Worm (Caenorhabditis elegans) whole organism, mixed stage, embryonic: ENCODE results near the gene Y59A8A.8.

Source experiments
- ces-1 ChIP-seq: fragments of 150-350 bp; optimal IDR thresholded peaks from 2 replicates; lab custom pipeline; 2014; ENCODE audit warnings: missing biosample characterization, missing genetic modification reagents, missing genetic modification characterization
- drap-1 ChIP-seq: fragments of 200-800 bp; sonication (Bioruptor generic); optimal IDR thresholded peaks from 3 replicates; lab custom pipeline; 2018; ENCODE audit warnings: mild to moderate bottlenecking, missing genetic modification characterization, missing compliant biosample characterization
- elt-1 ChIP-seq: sonication (generic microtip); optimal IDR thresholded peaks from 2 replicates; lab custom pipeline; 2017; ENCODE audit warnings: missing genetic modification characterization, mild to moderate bottlenecking, missing compliant biosample characterization, antibody characterized with exemption, moderate library complexity, borderline replicate concordance; ENCODE audit not compliant: insufficient read depth
- elt-3 ChIP-seq: fragments of 150-350 bp; optimal IDR thresholded peaks from 2 replicates; lab custom pipeline; 2014; ENCODE audit warnings: missing biosample characterization, missing genetic modification characterization
- lsy-2 ChIP-seq: fragments of 150-350 bp; optimal IDR thresholded peaks from 2 replicates; lab custom pipeline; 2014; ENCODE audit warnings: missing biosample characterization, missing genetic modification characterization
- mep-1 ChIP-seq: fragments of 150-350 bp; optimal IDR thresholded peaks from 2 replicates; lab custom pipeline; 2017; ENCODE audit warnings: missing biosample characterization, missing genetic modification reagents, missing genetic modification characterization, inconsistent platforms
- nhr-12 ChIP-seq: fragments of 150-350 bp; optimal IDR thresholded peaks from 2 replicates; lab custom pipeline; 2014; ENCODE audit warnings: missing biosample characterization, missing genetic modification characterization
- pha-4 ChIP-seq: fragments of 150-350 bp; optimal IDR thresholded peaks from 2 replicates; lab custom pipeline; 2018; ENCODE audit warnings: missing biosample characterization, missing genetic modification reagents, missing genetic modification characterization
- sem-2 ChIP-seq: fragments of 200-800 bp; sonication (Bioruptor generic); optimal IDR thresholded peaks from 2 replicates; lab custom pipeline; 2018; ENCODE audit warnings: mild to moderate bottlenecking, missing genetic modification characterization, missing compliant biosample characterization
- snpc-4 ChIP-seq: fragments of 150-350 bp; optimal IDR thresholded peaks from 2 replicates; lab custom pipeline; 2014; ENCODE audit warnings: missing biosample characterization, missing genetic modification characterization
- unc-39 ChIP-seq: fragments of 150-350 bp; optimal IDR thresholded peaks from 2 replicates; lab custom pipeline; 2014; ENCODE audit warnings: missing biosample characterization, missing genetic modification characterization
- unc-62 ChIP-seq: fragments of 150-350 bp; optimal IDR thresholded peaks from 2 replicates; lab custom pipeline; 2014; ENCODE audit warnings: missing biosample characterization, missing genetic modification reagents, missing genetic modification characterization
- ztf-11 ChIP-seq: fragments of 150-350 bp; optimal IDR thresholded peaks from 2 replicates; lab custom pipeline; 2014; ENCODE audit warnings: missing biosample characterization, missing genetic modification characterization

ce11 chrV:17905765-17906164, 40.4 kb downstream of the Y59A8A.8 start:
- no peak for TF ChIP-seq drap-1
- TF ChIP-seq ces-1: no peak
- TF ChIP-seq unc-62 (GFP tag; lab: Kevin White, UChicago): no peak
- no peak for TF ChIP-seq lsy-2 (tag; lab: Kevin White, UChicago)
- no peak for TF ChIP-seq snpc-4
- TF ChIP-seq unc-39 (tag; lab: Kevin White, UChicago): no peak
- no peak for TF ChIP-seq nhr-12
- TF ChIP-seq sem-2: no peak
- TF ChIP-seq mep-1 (tag; lab: Kevin White, UChicago): no peak
- no peak for TF ChIP-seq elt-1 (tag; lab: Kevin White, UChicago)
- TF ChIP-seq elt-3 (tag; lab: Kevin White, UChicago): no peak
- TF ChIP-seq pha-4 (tag; lab: Kevin White, UChicago): no peak
- TF ChIP-seq ztf-11 (tag; lab: Kevin White, UChicago): no peak
